Worm (Caenorhabditis elegans): ENCODE data around the gene lido-13.

Gene lido-13

DNA sequence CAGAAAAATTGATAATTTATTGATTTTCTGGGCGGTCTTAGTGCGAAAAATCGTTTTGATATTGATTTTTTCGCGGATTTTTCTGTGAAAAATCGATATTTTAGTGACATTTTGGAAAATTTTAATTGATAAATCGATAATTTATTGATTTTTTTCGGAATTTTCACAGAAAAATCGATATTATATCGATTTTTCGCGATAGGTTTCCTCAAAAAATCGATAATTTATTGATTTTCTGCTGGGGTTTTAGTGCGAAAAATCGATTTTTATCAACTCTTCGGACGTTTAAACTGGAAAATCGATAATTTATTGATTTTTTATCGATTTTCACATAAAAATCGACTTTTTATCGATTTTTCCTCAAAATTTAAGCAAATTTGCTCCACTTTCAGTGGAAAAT lies 13.3 kb upstream of the lido-13 start:
- TF ChIP-seq F10E7.11 (tag; optimal IDR thresholded peaks at IDR 0.05) (no peak), C17E4.6 (GFP tag; IDR thresholded peaks at IDR 0.05) (no peak)

DNA sequence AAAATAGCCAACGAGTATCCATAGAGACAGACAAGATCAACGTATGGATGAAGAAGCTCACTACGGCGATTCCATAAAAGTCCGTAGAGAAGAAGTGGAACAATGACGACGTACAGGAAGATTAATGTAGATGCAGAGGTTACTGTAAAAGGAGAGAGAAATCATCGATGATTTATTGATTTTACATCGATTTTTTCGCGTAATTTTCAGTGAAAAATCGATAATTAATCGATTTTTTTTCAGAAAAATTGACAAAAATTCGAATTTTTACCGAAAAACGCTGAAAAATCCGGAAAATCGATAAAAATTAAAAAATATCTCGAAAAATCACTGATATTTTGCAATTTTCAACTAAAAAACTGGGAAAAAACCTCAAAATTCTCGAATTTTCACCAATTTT lies 12.3 kb upstream of the lido-13 start:
- TF ChIP-seq dox-1 (GFP tag; IDR thresholded peaks at IDR 0.05) (no peak), Y67H2A.10 (GFP tag; conservative IDR thresholded peaks at IDR 0.05) (no peak), snpc-3.4 (tag; optimal IDR thresholded peaks at IDR 0.05) (no peak), attf-3 (GFP tag; conservative IDR thresholded peaks at IDR 0.05) (no peak), ceh-79 (tag; optimal IDR thresholded peaks at IDR 0.05) (no peak), ztf-6 (GFP tag; IDR thresholded peaks at IDR 0.05) (no peak), F55B11.4 (tag; optimal IDR thresholded peaks at IDR 0.05; ENCODE audit: borderline replicate concordance, insufficient read depth) (no peak), dpl-1 (GFP tag; optimal IDR thresholded peaks at IDR 0.05) (no peak), athp-1 (tag; optimal IDR thresholded peaks at IDR 0.05) (no peak), C06A6.2 (GFP tag; conservative IDR thresholded peaks at IDR 0.05) (no peak), efl-1 (GFP tag; optimal IDR thresholded peaks at IDR 0.05) (no peak), ZK185.1 (tag; optimal IDR thresholded peaks at IDR 0.05; ENCODE audit: poor library complexity, severe bottlenecking) (no peak), ceh-27 (GFP tag; optimal IDR thresholded peaks at IDR 0.05) (no peak), die-1 (tag; optimal IDR thresholded peaks at IDR 0.05) (no peak), unc-130 (GFP tag; optimal IDR thresholded peaks at IDR 0.05) (no peak), lin-54 (GFP tag; optimal IDR thresholded peaks at IDR 0.05) (no peak), ama-1 (optimal IDR thresholded peaks at IDR 0.05) (no peak), ama-1 (GFP tag; optimal IDR thresholded peaks at IDR 0.05) (no peak), ztf-3 (GFP tag; optimal IDR thresholded peaks at IDR 0.05) (no peak), Y56A3A.18 (GFP tag; IDR thresholded peaks at IDR 0.05) (no peak), lsl-1 (GFP tag; optimal IDR thresholded peaks at IDR 0.05) (no peak)

DNA sequence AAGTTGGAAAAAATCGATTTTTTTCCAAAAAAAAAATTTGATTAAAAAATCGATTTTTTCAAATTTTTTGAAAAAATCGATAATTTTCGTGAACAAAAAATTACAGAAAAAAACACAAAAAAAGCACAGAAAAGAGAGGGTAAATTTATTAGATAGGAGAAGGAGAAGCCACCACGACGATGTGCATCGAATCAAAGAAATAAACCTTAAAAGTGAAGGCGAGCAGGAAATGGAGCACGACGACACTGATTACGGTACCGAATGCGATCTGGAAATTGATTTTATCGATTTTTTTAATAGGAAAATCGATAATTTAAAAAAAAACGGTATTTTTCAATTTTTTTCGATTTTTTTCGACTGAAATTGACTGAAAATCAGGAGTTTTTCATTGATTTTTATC lies 11.0 kb upstream of the lido-13 start:
- no peak for TF ChIP-seq Y53F4B.3 (GFP tag; IDR thresholded peaks at IDR 0.05)
- no peak for TF ChIP-seq ztf-28 (GFP tag; IDR thresholded peaks at IDR 0.05)
- no peak for TF ChIP-seq lin-40 (tag; optimal IDR thresholded peaks at IDR 0.05)
- TF ChIP-seq cebp-1 (GFP tag; IDR thresholded peaks at IDR 0.05), result no peak
- TF ChIP-seq cebp-1 (tag; optimal IDR thresholded peaks at IDR 0.05), result no peak
- TF ChIP-seq hmg-20 (GFP tag; IDR thresholded peaks at IDR 0.05), result no peak
- TF ChIP-seq K11D2.4 (GFP tag; IDR thresholded peaks at IDR 0.05), result no peak
- no peak for TF ChIP-seq tbx-9 (tag; optimal IDR thresholded peaks at IDR 0.05; ENCODE audit: borderline replicate concordance)
- TF ChIP-seq attf-6 (GFP tag; IDR thresholded peaks at IDR 0.05), result no peak
- TF ChIP-seq nhr-179 (tag; optimal IDR thresholded peaks at IDR 0.05), result no peak
- no peak for TF ChIP-seq hrde-1 (tag; optimal IDR thresholded peaks at IDR 0.05; ENCODE audit: borderline replicate concordance)
- TF ChIP-seq nhr-120 (GFP tag; IDR thresholded peaks at IDR 0.05), result no peak

DNA sequence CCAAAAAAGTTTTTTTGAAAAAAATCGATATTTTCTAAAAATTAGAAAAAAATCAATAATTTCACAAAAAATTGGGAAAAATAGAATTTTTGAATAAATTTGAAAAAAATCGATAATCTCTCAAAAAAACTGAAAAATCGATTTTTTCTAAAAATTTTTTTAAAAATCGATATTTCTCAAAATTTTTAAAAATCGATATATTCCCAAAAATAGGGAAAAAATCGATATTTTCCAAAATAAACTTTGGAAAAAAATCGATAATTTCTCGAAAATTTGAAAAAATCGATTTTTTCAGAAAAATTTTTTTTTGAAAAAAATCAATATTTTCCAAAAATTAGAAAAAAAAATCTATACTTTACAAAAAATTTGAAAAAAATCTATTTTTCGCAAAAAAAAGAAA lies 10.5 kb upstream of the lido-13 start:
- TF ChIP-seq F52B5.7 (tag; optimal IDR thresholded peaks at IDR 0.05), result no peak
- no peak for TF ChIP-seq lsl-1 (GFP tag; optimal IDR thresholded peaks at IDR 0.05)
- TF ChIP-seq rpc-1 (optimal IDR thresholded peaks at IDR 0.05), result no peak
- TF ChIP-seq rpc-1 (tag; optimal IDR thresholded peaks at IDR 0.05), result no peak
- TF ChIP-seq nhr-27 (tag; optimal IDR thresholded peaks at IDR 0.05), result no peak
- no peak for TF ChIP-seq Y67H2A.10 (GFP tag; conservative IDR thresholded peaks at IDR 0.05)
- no peak for TF ChIP-seq nfya-2 (GFP tag; IDR thresholded peaks at IDR 0.05)
- no peak for TF ChIP-seq egl-18 (GFP tag; IDR thresholded peaks at IDR 0.05)
